Worm (Caenorhabditis elegans): ENCODE results near the gene clec-234.
"Not testable (repeated sequence)": the region's sequence is repeated elsewhere in the genome, so short reads cannot be mapped to it uniquely, and the experiment has no call there.

- TF ChIP-seq W03F9.2, dao-5, him-1 (tag; optimal IDR thresholded peaks at IDR 0.05): not testable (repeated sequence)
Observed at ce11 chrV:16383729-16384128, 49.6 kb downstream of the clec-234 start, which contains the start of gene F13A7.7.

Measured in whole organism, L4/young adult.